Worm (Caenorhabditis elegans) whole organism, L1 larva: Measurements from ENCODE around the gene oatr-1.
A peak's percentile ranks its signal among the peaks of the same experiment; 100 is the strongest.

Experiments
- C04F5.9 ChIP-seq: sonication (generic microtip); optimal IDR thresholded peaks from 2 replicates; lab custom pipeline; 2016; ENCODE audit warnings: missing genetic modification characterization, missing compliant biosample characterization
- blmp-1 ChIP-seq: fragments of 150-350 bp; optimal IDR thresholded peaks from 2 replicates; lab custom pipeline; 2014; ENCODE audit warnings: missing biosample characterization, missing genetic modification characterization
- ceh-8 ChIP-seq: fragments of 200-800 bp; sonication (Bioruptor generic); optimal IDR thresholded peaks from 2 replicates; lab custom pipeline; 2018; ENCODE audit warnings: mild to moderate bottlenecking, missing genetic modification characterization, moderate library complexity, missing compliant biosample characterization
- efl-1 ChIP-seq, 4 experiments: fragments of 150-350 bp; optimal IDR thresholded peaks in 3 of 4; peaks in 1 of 4; 1 replicate in 1 of 4; 2 replicates in 3 of 4; lab custom pipeline; 2014; ENCODE audit warnings: missing biosample characterization in 2 of 4, missing genetic modification characterization in 2 of 4, missing genetic modification reagents in 2 of 4
- efl-3 ChIP-seq: fragments of 200-800 bp; sonication (Bioruptor generic); optimal IDR thresholded peaks from 2 replicates; lab custom pipeline; 2018; ENCODE audit warnings: mild to moderate bottlenecking, missing genetic modification characterization, missing compliant biosample characterization
- egl-27 ChIP-seq, 2 experiments: fragments of 150-350 bp in 1 of 2; sonication (generic microtip); optimal IDR thresholded peaks; 3 replicates each; lab custom pipeline; 2017 to 2018; ENCODE audit warnings: missing biosample characterization in 2 of 2, missing genetic modification characterization in 2 of 2, missing genetic modification reagents in 2 of 2
- elt-3 ChIP-seq, 6 experiments: fragments of 150-350 bp in 1 of 6; sonication (generic microtip); optimal IDR thresholded peaks; 2 replicates each; lab custom pipeline; 2017 to 2018; ENCODE audit warnings: missing biosample characterization in 6 of 6, missing genetic modification characterization in 6 of 6, inconsistent platforms in 1 of 6
- fkh-4 ChIP-seq: sonication (generic microtip); optimal IDR thresholded peaks from 2 replicates; lab custom pipeline; 2016; ENCODE audit warnings: missing compliant biosample characterization, missing genetic modification characterization, borderline replicate concordance
- fos-1 ChIP-seq: fragments of 150-350 bp; optimal IDR thresholded peaks from 2 replicates; lab custom pipeline; 2014; ENCODE audit warnings: missing biosample characterization, missing genetic modification characterization
- irx-1 ChIP-seq: sonication (generic microtip); optimal IDR thresholded peaks from 2 replicates; lab custom pipeline; 2016; ENCODE audit warnings: missing genetic modification characterization, missing compliant biosample characterization
- isw-1 ChIP-seq: fragments of 200-800 bp; sonication (Bioruptor generic); IDR thresholded peaks from 2 replicates; pipeline ENCODE4 v1.3.6; 2022; ENCODE audit warnings: missing genetic modification characterization, missing compliant biosample characterization
- lin-14 ChIP-seq: fragments of 200-800 bp; sonication (Bioruptor generic); optimal IDR thresholded peaks from 2 replicates; lab custom pipeline; 2018; ENCODE audit warnings: mild to moderate bottlenecking, missing genetic modification characterization, moderate library complexity, missing compliant biosample characterization
- lin-35 ChIP-seq, 2 experiments: fragments of 150-350 bp; optimal IDR thresholded peaks; 2 replicates each; lab custom pipeline; 2014; ENCODE audit warnings: missing biosample characterization in 2 of 2, missing genetic modification characterization in 2 of 2, missing genetic modification reagents in 2 of 2
- lir-3 ChIP-seq: sonication (generic microtip); optimal IDR thresholded peaks from 2 replicates; lab custom pipeline; 2016; ENCODE audit warnings: mild to moderate bottlenecking, missing genetic modification characterization, moderate library complexity, missing compliant biosample characterization; ENCODE audit not compliant: poor library complexity
- mef-2 ChIP-seq: fragments of 150-350 bp; optimal IDR thresholded peaks from 2 replicates; lab custom pipeline; 2014; ENCODE audit warnings: missing biosample characterization, missing genetic modification characterization
- nhr-11 ChIP-seq: fragments of 150-350 bp; optimal IDR thresholded peaks from 2 replicates; lab custom pipeline; 2014; ENCODE audit warnings: missing biosample characterization, missing genetic modification characterization
- nhr-20 ChIP-seq: sonication (generic microtip); optimal IDR thresholded peaks from 2 replicates; lab custom pipeline; 2016; ENCODE audit warnings: mild to moderate bottlenecking, missing genetic modification characterization, missing compliant biosample characterization
- nhr-28 ChIP-seq: fragments of 150-350 bp; optimal IDR thresholded peaks from 2 replicates; lab custom pipeline; 2014; ENCODE audit warnings: missing biosample characterization, missing genetic modification characterization
- nhr-76 ChIP-seq: sonication (generic microtip); optimal IDR thresholded peaks from 2 replicates; lab custom pipeline; 2017; ENCODE audit warnings: missing biosample characterization, missing genetic modification characterization
- nhr-77 ChIP-seq: fragments of 150-350 bp; optimal IDR thresholded peaks from 2 replicates; lab custom pipeline; 2014; ENCODE audit warnings: missing biosample characterization, missing genetic modification characterization
- nhr-84 ChIP-seq: sonication (generic microtip); optimal IDR thresholded peaks from 2 replicates; lab custom pipeline; 2017; ENCODE audit warnings: missing biosample characterization, missing genetic modification characterization
- nhr-85 ChIP-seq: sonication (generic microtip); peaks from one replicate; lab custom pipeline; 2016; ENCODE audit warnings: missing genetic modification characterization, inconsistent platforms, missing compliant biosample characterization
- pax-3 ChIP-seq: fragments of 200-800 bp; sonication (Bioruptor generic); optimal IDR thresholded peaks from 2 replicates; lab custom pipeline; 2018; ENCODE audit warnings: mild to moderate bottlenecking, missing genetic modification characterization, moderate library complexity, missing compliant biosample characterization
- rnt-1 ChIP-seq: sonication (generic microtip); optimal IDR thresholded peaks from 2 replicates; lab custom pipeline; 2016; ENCODE audit warnings: mild to moderate bottlenecking, missing genetic modification characterization, moderate library complexity, missing compliant biosample characterization
- snpc-4 ChIP-seq: fragments of 150-350 bp; optimal IDR thresholded peaks from 2 replicates; lab custom pipeline; 2014; ENCODE audit warnings: missing biosample characterization, missing genetic modification characterization
- snu-23 ChIP-seq: sonication (generic microtip); optimal IDR thresholded peaks from 2 replicates; lab custom pipeline; 2016; ENCODE audit warnings: missing genetic modification characterization, missing compliant biosample characterization
- sup-37 ChIP-seq: fragments of 200-800 bp; sonication (Bioruptor generic); optimal IDR thresholded peaks from 2 replicates; lab custom pipeline; 2018; ENCODE audit warnings: mild to moderate bottlenecking, missing genetic modification characterization, missing compliant biosample characterization
- tlp-1 ChIP-seq: fragments of 150-350 bp; optimal IDR thresholded peaks from 2 replicates; lab custom pipeline; 2014; ENCODE audit warnings: missing biosample characterization, missing genetic modification characterization
- xbp-1 ChIP-seq: sonication (generic microtip); optimal IDR thresholded peaks from 2 replicates; lab custom pipeline; 2016; ENCODE audit warnings: missing genetic modification characterization, missing compliant biosample characterization
- zip-4 ChIP-seq: fragments of 200-800 bp; sonication (Bioruptor generic); optimal IDR thresholded peaks from 2 replicates; lab custom pipeline; 2018; ENCODE audit warnings: mild to moderate bottlenecking, missing genetic modification characterization, moderate library complexity, missing compliant biosample characterization
- ztf-11 ChIP-seq, 2 experiments: sonication (generic microtip); optimal IDR thresholded peaks; 2 replicates each; lab custom pipeline; 2016 to 2017; ENCODE audit warnings: missing genetic modification characterization in 2 of 2, missing biosample characterization in 1 of 2, missing compliant biosample characterization in 1 of 2
- ztf-4 ChIP-seq: fragments of 150-350 bp; optimal IDR thresholded peaks from 2 replicates; lab custom pipeline; 2014; ENCODE audit warnings: missing biosample characterization, missing genetic modification characterization

oatr-1 gene

DNA sequence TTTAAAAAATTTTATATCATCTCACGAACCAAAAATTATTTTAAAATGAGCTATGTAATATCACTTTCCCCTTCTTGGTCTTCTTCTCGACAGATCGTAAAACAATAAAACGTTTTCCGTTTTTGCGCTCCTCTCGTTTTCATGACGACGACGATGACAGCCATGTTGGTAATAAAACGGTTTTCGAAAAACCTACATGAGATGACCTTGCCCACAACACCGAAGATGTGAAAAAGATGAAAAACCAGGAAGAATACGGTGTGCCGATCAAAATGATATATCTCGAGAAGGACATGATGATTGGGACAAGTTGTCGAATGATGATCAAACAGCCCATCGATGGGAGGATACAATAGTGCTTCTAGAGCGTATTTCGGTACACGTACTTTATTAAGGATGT is 37.3 kb downstream of the oatr-1 start (continued):
- TF ChIP-seq irx-1 (tag; lab: Kevin White, UChicago), result no peak
- TF ChIP-seq nhr-11 (tag; lab: Kevin White, UChicago), result no peak
- TF ChIP-seq ztf-4, result no peak
- no peak for TF ChIP-seq sup-37 (GFP tag; lab: Kevin White, UChicago)
- no peak for TF ChIP-seq egl-27 (tag; optimal IDR thresholded peaks at IDR 0.05; lab: Kevin White, UChicago)
- peak; percentile 30 for TF ChIP-seq snu-23 (GFP tag; lab: Kevin White, UChicago)
- TF ChIP-seq snpc-4 (tag; lab: Kevin White, UChicago), result no peak
- no peak for TF ChIP-seq tlp-1 (tag; lab: Kevin White, UChicago)

DNA sequence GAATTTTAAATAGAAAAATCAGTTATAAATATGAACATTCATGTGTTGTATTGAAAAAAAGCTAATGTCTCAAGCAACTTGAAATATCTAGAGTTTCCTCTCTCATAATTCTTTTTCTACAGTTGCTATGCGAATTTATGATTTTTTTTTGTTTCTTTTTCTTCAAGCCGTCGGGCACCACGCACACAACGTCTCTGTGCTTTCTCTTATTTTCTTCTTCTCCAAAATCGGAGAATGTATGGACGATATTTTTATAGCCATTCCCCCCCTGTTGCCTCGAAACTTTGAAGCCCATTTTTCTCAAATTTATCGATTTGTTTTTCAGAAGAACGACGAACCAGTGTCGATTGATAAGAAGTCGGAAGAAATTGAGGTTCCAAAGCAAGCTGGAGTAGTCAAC is 39.2 kb downstream of the oatr-1 start:
- TF ChIP-seq elt-3 (tag; optimal IDR thresholded peaks at IDR 0.05; lab: Kevin White, UChicago), result no peak
- no peak for TF ChIP-seq ceh-8 (GFP tag; lab: Kevin White, UChicago)
- no peak for TF ChIP-seq nhr-76 (tag; lab: Kevin White, UChicago)
- TF ChIP-seq C04F5.9 (tag; lab: Kevin White, UChicago), result no peak

DNA sequence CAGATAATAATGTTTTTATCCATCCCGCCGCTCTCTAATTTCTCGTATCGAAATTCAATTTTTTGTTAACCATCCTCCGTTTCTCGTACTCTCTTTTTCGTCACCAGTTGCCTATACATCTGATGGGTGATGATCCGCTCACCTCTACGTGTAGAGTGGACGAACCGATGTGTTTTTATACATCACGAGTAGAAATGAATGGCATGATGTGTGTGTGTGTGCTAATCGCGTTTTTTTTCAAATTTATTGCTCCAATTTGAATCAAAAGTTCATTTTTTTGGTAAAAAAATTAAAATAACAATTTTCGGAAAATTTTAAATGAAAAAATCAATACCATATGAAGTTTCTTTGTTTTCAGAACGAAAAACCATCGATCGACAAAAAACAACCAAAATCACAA is 40.0 kb downstream of the oatr-1 start:
- peak; percentile 68 for TF ChIP-seq nhr-85
- peak; percentile 2 for TF ChIP-seq rnt-1 (tag; lab: Kevin White, UChicago)
- TF ChIP-seq nhr-77 (tag; lab: Kevin White, UChicago), result no peak
- TF ChIP-seq lin-14, result peak; percentile 28
- TF ChIP-seq lin-35 (GFP tag; optimal IDR thresholded peaks at IDR 0.05; lab: Kevin White, UChicago), result peak in 1 of 2 experiments; percentile 54
- no peak for TF ChIP-seq efl-3 (GFP tag; lab: Kevin White, UChicago)
- TF ChIP-seq efl-1 (optimal IDR thresholded peaks at IDR 0.05; lab: Kevin White, UChicago), result no peak
- TF ChIP-seq efl-1 (GFP tag; optimal IDR thresholded peaks at IDR 0.05 in 1 of 2; lab: Kevin White, UChicago), result peak in 1 of 2 experiments; percentile 88
- TF ChIP-seq snu-23 (GFP tag; lab: Kevin White, UChicago), result peak; percentile 44
- TF ChIP-seq pax-3, result no peak
- peak; percentile 2 for TF ChIP-seq blmp-1 (tag; lab: Kevin White, UChicago)
- TF ChIP-seq, all 84 proteins: peak for 7

DNA sequence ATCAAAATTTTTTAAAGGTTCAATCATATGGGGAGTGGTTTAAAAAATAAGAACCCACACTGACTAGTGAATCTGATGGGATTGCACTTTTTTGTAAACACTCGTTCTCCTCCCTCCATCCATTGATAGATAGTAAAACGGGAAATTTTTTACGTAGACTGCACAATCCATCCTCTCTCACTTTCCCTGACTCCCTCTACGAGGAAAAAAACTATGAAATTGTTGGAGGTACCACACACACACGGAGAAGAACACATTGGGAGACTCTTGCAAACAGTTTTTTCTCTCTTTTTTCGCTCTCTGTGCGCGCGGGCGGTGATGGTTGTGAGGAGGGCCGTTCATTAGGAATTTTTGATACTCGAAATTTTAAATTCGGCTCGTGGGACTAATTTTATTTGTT is 40.6 kb downstream of the oatr-1 start:
- no peak for TF ChIP-seq nhr-20 (tag; lab: Kevin White, UChicago)
- TF ChIP-seq snu-23 (GFP tag; lab: Kevin White, UChicago), result no peak
- TF ChIP-seq mef-2, result no peak
- TF ChIP-seq fos-1 (tag; lab: Kevin White, UChicago), result no peak
- TF ChIP-seq nhr-84 (tag; lab: Kevin White, UChicago), result no peak
- no peak for TF ChIP-seq isw-1 (GFP tag; lab: Robert Waterston, UW)
- no peak for TF ChIP-seq sup-37 (GFP tag; lab: Kevin White, UChicago)
- no peak for TF ChIP-seq nhr-28
- no peak for TF ChIP-seq lir-3
- TF ChIP-seq xbp-1 (tag; lab: Kevin White, UChicago), result no peak
- TF ChIP-seq efl-3 (GFP tag; lab: Kevin White, UChicago), result no peak
- TF ChIP-seq nhr-77 (tag; lab: Kevin White, UChicago), result peak; percentile 8
- TF ChIP-seq rnt-1 (tag; lab: Kevin White, UChicago), result peak; percentile 2
- TF ChIP-seq fkh-4, result no peak
- TF ChIP-seq zip-4 (GFP tag; lab: Kevin White, UChicago), result no peak
- no peak for TF ChIP-seq ztf-11 (tag; optimal IDR thresholded peaks at IDR 0.05; lab: Kevin White, UChicago)
- TF ChIP-seq efl-1 (optimal IDR thresholded peaks at IDR 0.05; lab: Kevin White, UChicago), result no peak
- peak in 1 of 2 experiments; percentile 58 for TF ChIP-seq efl-1 (GFP tag; optimal IDR thresholded peaks at IDR 0.05 in 1 of 2; lab: Kevin White, UChicago)

DNA sequence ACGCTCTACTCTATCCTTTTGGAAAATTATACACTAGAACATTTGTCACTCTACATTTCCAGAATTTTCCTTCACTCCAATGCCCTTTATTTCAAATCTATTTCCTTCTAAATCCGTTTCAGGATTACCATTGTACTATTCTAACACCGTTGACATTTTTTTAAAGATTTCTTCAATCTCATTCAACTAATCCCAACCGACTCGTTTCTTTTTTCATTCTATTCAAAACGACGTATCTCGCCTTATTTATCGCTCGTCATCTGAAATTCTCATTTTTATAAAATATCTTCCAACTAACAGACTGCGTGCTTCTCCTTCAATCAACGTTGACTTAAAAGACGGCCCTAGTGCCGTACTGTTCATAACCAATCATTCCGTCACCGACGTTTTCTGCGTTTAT is 42.9 kb downstream of the oatr-1 start, which contains the start of gene akap-1:
Gene akap-1 (plus strand): TSS at position 301 of the 400 bp plus-strand sequence.
- TF ChIP-seq pax-3, result peak; percentile 2
- TF ChIP-seq nhr-76 (tag; lab: Kevin White, UChicago), result no peak
